Fruit fly (Drosophila melanogaster) whole organism, embryonic: ENCODE measurements around the gene CG43318.

ENCODE experiments used
- Adf1 ChIP-seq: fragments of 200-800 bp; sonication (Bioruptor generic); IDR thresholded peaks from 2 replicates; pipeline ENCODE4 v1.3.6; 2022; ENCODE audit warnings: missing biosample characterization, missing genetic modification characterization
- CG10274 ChIP-seq: fragments of 200-800 bp; sonication (Bioruptor generic); optimal IDR thresholded peaks from 3 replicates; lab custom pipeline; 2017; ENCODE audit warnings: missing biosample characterization, mild to moderate bottlenecking, missing genetic modification characterization
- CG10366 ChIP-seq: fragments of 200-800 bp; sonication (Bioruptor generic); IDR thresholded peaks from 2 replicates; pipeline ENCODE4 v1.3.6; 2022; ENCODE audit warnings: missing biosample characterization, missing genetic modification characterization
- CG12942 ChIP-seq: fragments of 200-800 bp; sonication (Bioruptor generic); optimal IDR thresholded peaks from 3 replicates; lab custom pipeline; 2016; ENCODE audit warnings: missing biosample characterization, missing genetic modification characterization
- CG13894 ChIP-seq: fragments of 200-800 bp; sonication (Bioruptor generic); optimal IDR thresholded peaks from 3 replicates; lab custom pipeline; 2018; ENCODE audit warnings: missing biosample characterization, mild to moderate bottlenecking, missing genetic modification characterization, moderate library complexity
- CG14050 ChIP-seq: fragments of 200-800 bp; sonication (Bioruptor generic); IDR thresholded peaks from 3 replicates; pipeline ENCODE4 v1.3.6; 2022; ENCODE audit warnings: missing biosample characterization, missing genetic modification characterization
- CG1529 ChIP-seq: fragments of 200-800 bp; sonication (Bioruptor generic); optimal IDR thresholded peaks from 3 replicates; lab custom pipeline; 2018; ENCODE audit warnings: missing biosample characterization, missing genetic modification characterization
- CG16813 ChIP-seq: fragments of 200-800 bp; sonication (Bioruptor generic); IDR thresholded peaks from 3 replicates; pipeline ENCODE4 v1.3.6; 2022; ENCODE audit warnings: missing biosample characterization, missing genetic modification characterization; ENCODE audit not compliant: partially characterized antibody
- CG17186 ChIP-seq: fragments of 200-800 bp; sonication (Bioruptor generic); optimal IDR thresholded peaks from 3 replicates; lab custom pipeline; 2017; ENCODE audit warnings: missing biosample characterization, missing genetic modification reagents, missing genetic modification characterization
- CG1832 ChIP-seq: fragments of 200-800 bp; sonication (Bioruptor generic); optimal IDR thresholded peaks from 2 replicates; lab custom pipeline; 2017; ENCODE audit warnings: missing biosample characterization, mild to moderate bottlenecking, missing genetic modification characterization, inconsistent platforms
- CG18476 ChIP-seq: fragments of 200-800 bp; sonication (Bioruptor generic); optimal IDR thresholded peaks from 2 replicates; lab custom pipeline; 2016; ENCODE audit warnings: missing biosample characterization, mild to moderate bottlenecking, missing genetic modification characterization
- CG18599 ChIP-seq: fragments of 200-800 bp; sonication (Bioruptor generic); optimal IDR thresholded peaks from 3 replicates; lab custom pipeline; 2017; ENCODE audit warnings: missing biosample characterization, missing genetic modification characterization, mild to moderate bottlenecking, moderate library complexity, missing genetic modification reagents
- CG31224 ChIP-seq: fragments of 200-800 bp; sonication (Bioruptor generic); IDR thresholded peaks from 2 replicates; pipeline ENCODE4 v1.3.6; 2022; ENCODE audit warnings: missing biosample characterization, missing genetic modification characterization
- CG3726 ChIP-seq: fragments of 200-800 bp; sonication (Bioruptor generic); IDR thresholded peaks from 3 replicates; pipeline ENCODE4, ENCODE4 v1.3.6; 2022; ENCODE audit warnings: missing biosample characterization, missing genetic modification characterization
- CG42726 ChIP-seq: fragments of 200-800 bp; sonication (Bioruptor generic); IDR thresholded peaks from 2 replicates; pipeline ENCODE4 v1.3.6; 2022; ENCODE audit warnings: missing biosample characterization, missing genetic modification characterization; ENCODE audit not compliant: partially characterized antibody
- CG4360 ChIP-seq: fragments of 200-800 bp; sonication (Bioruptor generic); IDR thresholded peaks from 2 replicates; pipeline ENCODE4 v1.3.6; 2022; ENCODE audit warnings: missing biosample characterization, missing genetic modification characterization
- CrebB ChIP-seq: fragments of 200-800 bp; sonication (Bioruptor generic); optimal IDR thresholded peaks from 3 replicates; lab custom pipeline; 2018; ENCODE audit warnings: missing biosample characterization, mild to moderate bottlenecking, missing genetic modification characterization
- D ChIP-seq, 2 experiments: fragments of 200-800 bp in 1 of 2; fragments of >200 bp in 1 of 2; sonication (Bioruptor generic) in 1 of 2; optimal IDR thresholded peaks; 2 replicates in 1 of 2; 3 replicates in 1 of 2; lab custom pipeline; 2017; ENCODE audit warnings: mild to moderate bottlenecking in 1 of 2, missing biosample characterization in 1 of 2, missing genetic modification characterization in 1 of 2, missing genetic modification reagents in 1 of 2
- Doc3 ChIP-seq: fragments of 200-800 bp; sonication (Bioruptor generic); IDR thresholded peaks from 3 replicates; pipeline ENCODE4 v1.3.6; 2022; ENCODE audit warnings: missing biosample characterization, missing genetic modification characterization; ENCODE audit not compliant: partially characterized antibody
- Elba2 ChIP-seq: fragments of 200-800 bp; sonication (Bioruptor generic); optimal IDR thresholded peaks from 3 replicates; lab custom pipeline; 2016; ENCODE audit warnings: missing biosample characterization, missing genetic modification characterization
- Ets65A ChIP-seq: fragments of 200-800 bp; sonication (Bioruptor generic); peaks from one replicate; lab custom pipeline; 2016; ENCODE audit warnings: missing biosample characterization, missing genetic modification characterization
- Myb ChIP-seq: fragments of 200-800 bp; sonication (Bioruptor generic); optimal IDR thresholded peaks from 2 replicates; lab custom pipeline; 2016; ENCODE audit warnings: missing biosample characterization, missing genetic modification characterization
- NC2α ChIP-seq: fragments of 200-800 bp; sonication (Bioruptor generic); optimal IDR thresholded peaks from 2 replicates; lab custom pipeline; 2016; ENCODE audit warnings: missing biosample characterization, missing genetic modification characterization
- Neu2 ChIP-seq: fragments of 200-800 bp; sonication (Bioruptor generic); optimal IDR thresholded peaks from 3 replicates; lab custom pipeline; 2016; ENCODE audit warnings: missing biosample characterization, missing genetic modification characterization, borderline replicate concordance
- PHDP ChIP-seq: fragments of 200-800 bp; sonication (Bioruptor generic); optimal IDR thresholded peaks from 3 replicates; lab custom pipeline; 2018; ENCODE audit warnings: missing biosample characterization, mild to moderate bottlenecking, missing genetic modification characterization, moderate library complexity
- crc ChIP-seq: fragments of 200-800 bp; sonication (Bioruptor generic); optimal IDR thresholded peaks from 2 replicates; lab custom pipeline; 2016; ENCODE audit warnings: missing biosample characterization, missing genetic modification characterization
- fd3F ChIP-seq: fragments of 200-800 bp; sonication (Bioruptor generic); optimal IDR thresholded peaks from 2 replicates; lab custom pipeline; 2018; ENCODE audit warnings: missing biosample characterization, mild to moderate bottlenecking, missing genetic modification characterization, moderate library complexity
- fd96Cb ChIP-seq: fragments of 200-800 bp; sonication (Bioruptor generic); optimal IDR thresholded peaks from 2 replicates; lab custom pipeline; 2018; ENCODE audit warnings: missing biosample characterization, mild to moderate bottlenecking, missing genetic modification characterization, moderate library complexity
- gem ChIP-seq: fragments of 200-800 bp; sonication (Bioruptor generic); optimal IDR thresholded peaks from 2 replicates; lab custom pipeline; 2019; ENCODE audit warnings: missing biosample characterization, mild to moderate bottlenecking, missing genetic modification characterization, moderate library complexity
- grau ChIP-seq: fragments of 200-800 bp; optimal IDR thresholded peaks from 3 replicates; lab custom pipeline; 2019; ENCODE audit warnings: missing biosample characterization, mild to moderate bottlenecking, missing genetic modification characterization, moderate library complexity
- hb ChIP-seq: fragments of 200-800 bp; sonication (Bioruptor generic); IDR thresholded peaks from 3 replicates; pipeline ENCODE4 v1.3.6; 2022; ENCODE audit warnings: missing biosample characterization, missing genetic modification characterization; ENCODE audit not compliant: partially characterized antibody
- kay ChIP-seq: fragments of 200-800 bp; sonication (Bioruptor generic); optimal IDR thresholded peaks from 2 replicates; lab custom pipeline; 2016; ENCODE audit warnings: missing biosample characterization, missing genetic modification characterization
- knrl ChIP-seq: fragments of 200-800 bp; sonication (Bioruptor generic); IDR thresholded peaks from 3 replicates; pipeline ENCODE4 v1.3.6; 2022; ENCODE audit warnings: missing biosample characterization, missing genetic modification characterization; ENCODE audit not compliant: partially characterized antibody
- lab ChIP-seq: fragments of 200-800 bp; sonication (Bioruptor generic); optimal IDR thresholded peaks from 3 replicates; lab custom pipeline; 2017; ENCODE audit warnings: missing biosample characterization, missing genetic modification characterization, mild to moderate bottlenecking, moderate library complexity, missing genetic modification reagents
- lilli ChIP-seq: fragments of 200-800 bp; sonication (Bioruptor generic); optimal IDR thresholded peaks from 3 replicates; lab custom pipeline; 2016; ENCODE audit warnings: missing biosample characterization, missing genetic modification characterization
- luna ChIP-seq: fragments of 200-800 bp; sonication (Bioruptor generic); optimal IDR thresholded peaks from 2 replicates; lab custom pipeline; 2016; ENCODE audit warnings: missing biosample characterization, missing genetic modification characterization
- mirr ChIP-seq: fragments of 200-800 bp; sonication (Bioruptor generic); optimal IDR thresholded peaks from 3 replicates; lab custom pipeline; 2018; ENCODE audit warnings: missing biosample characterization, mild to moderate bottlenecking, missing genetic modification characterization
- mld ChIP-seq: fragments of 200-800 bp; sonication (Bioruptor generic); IDR thresholded peaks from 3 replicates; pipeline ENCODE4 v1.3.6; 2022; ENCODE audit warnings: missing biosample characterization, missing genetic modification characterization; ENCODE audit not compliant: partially characterized antibody
- nom ChIP-seq: fragments of 200-800 bp; sonication (Bioruptor generic); optimal IDR thresholded peaks from 2 replicates; lab custom pipeline; 2017; ENCODE audit warnings: missing biosample characterization, missing genetic modification characterization, mild to moderate bottlenecking, moderate library complexity, missing genetic modification reagents
- phol ChIP-seq: fragments of 200-800 bp; sonication (Bioruptor generic); optimal IDR thresholded peaks from 3 replicates; lab custom pipeline; 2018; ENCODE audit warnings: missing biosample characterization, mild to moderate bottlenecking, missing genetic modification characterization, moderate library complexity
- prd ChIP-seq, 3 experiments: fragments of >200 bp in 2 of 3; fragments of 200-800 bp in 1 of 3; sonication (Bioruptor generic) in 1 of 3; optimal IDR thresholded peaks in 2 of 3; IDR thresholded peaks in 1 of 3; 2 replicates in 2 of 3; 3 replicates in 1 of 3; pipeline versions ENCODE4 v1.3.6 to Lab custom; 2017 to 2022; ENCODE audit warnings: missing biosample characterization in 1 of 3, missing genetic modification characterization in 1 of 3
- ranshi ChIP-seq: fragments of 200-800 bp; sonication (Bioruptor generic); IDR thresholded peaks from 2 replicates; pipeline ENCODE4 v1.3.6; 2022; ENCODE audit warnings: missing biosample characterization, missing genetic modification characterization
- sna ChIP-seq: fragments of 200-800 bp; sonication (Bioruptor generic); IDR thresholded peaks from 2 replicates; pipeline ENCODE4 v1.3.6; 2022; ENCODE audit warnings: missing biosample characterization, missing genetic modification characterization; ENCODE audit not compliant: partially characterized antibody
- so ChIP-seq: fragments of 200-800 bp; sonication (Bioruptor generic); IDR thresholded peaks from 3 replicates; pipeline ENCODE4 v1.3.6; 2022; ENCODE audit warnings: missing biosample characterization, missing genetic modification characterization
- sqz ChIP-seq: fragments of 200-800 bp; sonication (Bioruptor generic); optimal IDR thresholded peaks from 3 replicates; lab custom pipeline; 2018; ENCODE audit warnings: missing biosample characterization, mild to moderate bottlenecking, missing genetic modification characterization
- toy ChIP-seq: fragments of 200-800 bp; sonication (Bioruptor generic); IDR thresholded peaks from 2 replicates; pipeline ENCODE4 v1.3.6; 2022; ENCODE audit warnings: missing biosample characterization, missing genetic modification characterization
- tup ChIP-seq: fragments of 200-800 bp; sonication (Bioruptor generic); optimal IDR thresholded peaks from 2 replicates; lab custom pipeline; 2016; ENCODE audit warnings: missing biosample characterization, mild to moderate bottlenecking, missing genetic modification characterization, moderate library complexity
- yki ChIP-seq: fragments of >200 bp; optimal IDR thresholded peaks from 3 replicates; lab custom pipeline; 2018
- zfh1 ChIP-seq: fragments of 200-800 bp; sonication (Bioruptor generic); IDR thresholded peaks from 3 replicates; pipeline ENCODE4 v1.3.6; 2022; ENCODE audit warnings: missing biosample characterization, missing genetic modification characterization

CG43318 gene

DNA sequence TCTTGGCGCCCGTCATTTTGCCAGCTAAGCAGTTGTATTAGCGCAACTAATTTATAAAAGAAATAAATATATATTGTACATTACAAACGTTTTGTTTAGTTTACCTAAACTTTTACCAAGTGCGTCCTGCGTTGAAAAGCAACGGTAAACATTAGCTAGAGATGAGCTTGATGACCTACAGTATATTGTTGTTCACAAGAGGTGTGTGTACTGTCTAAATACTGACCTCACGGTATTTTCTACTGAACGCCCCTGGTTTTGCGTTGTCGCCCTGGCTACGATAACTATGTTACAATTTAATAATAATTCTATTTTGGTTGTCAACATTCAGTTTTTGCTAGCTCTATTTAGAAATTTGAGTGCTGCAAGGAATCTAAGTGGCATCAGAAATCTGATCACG, 40.8 kb downstream of the CG43318 start, which contains the start of gene Acyp2 (continued):
- TF ChIP-seq yki (lab: Kevin White, UChicago) (no peak), knrl (GFP tag; lab: Robert Waterston, UW) (peak; percentile 62), luna (GFP tag; lab: Kevin White, UChicago) (no peak), sna (GFP tag; lab: Robert Waterston, UW) (no peak), CG42726 (peak; percentile 42; the same call in 1 of the 2 replicates), D (optimal IDR thresholded peaks at IDR 0.05; lab: Kevin White, UChicago) (no peak), D (GFP tag; optimal IDR thresholded peaks at IDR 0.05; lab: Kevin White, UChicago) (no peak), Neu2 (no peak), CG10274 (no peak), CrebB (no peak), grau (tag; lab: Kevin White, UChicago) (peak; percentile 31), CG18476 (GFP tag; lab: Kevin White, UChicago) (no peak), toy (GFP tag; lab: Robert Waterston, UW) (no peak), CG10366 (GFP tag; lab: Robert Waterston, UW) (no peak), CG13894 (tag; lab: Kevin White, UChicago) (no peak), fd3F (GFP tag; lab: Kevin White, UChicago) (no peak), CG1529 (GFP tag; lab: Kevin White, UChicago) (no peak), CG12942 (GFP tag; lab: Kevin White, UChicago) (peak; percentile 28), Doc3 (GFP tag; lab: Robert Waterston, UW) (peak; percentile 56; the same call in 2 of the 3 replicates), ranshi (no peak), PHDP (tag; lab: Kevin White, UChicago) (no peak), mld (GFP tag; lab: Robert Waterston, UW) (no peak), Elba2 (peak; percentile 8), Ets65A (GFP tag; lab: Kevin White, UChicago) (peak; percentile 95), zfh1 (0 out of 3 replicates have a peak, but pooled peaks have one; percentile 21), tup (GFP tag; lab: Kevin White, UChicago) (peak; percentile 32), CG18599 (GFP tag; lab: Kevin White, UChicago) (no peak), CG31224 (GFP tag; lab: Robert Waterston, UW) (no peak), gem (tag; lab: Kevin White, UChicago) (peak; percentile 15), NC2α (no peak), prd (optimal IDR thresholded peaks at IDR 0.05; lab: Kevin White, UChicago) (no peak), prd (GFP tag; IDR thresholded peaks at IDR 0.05; lab: Robert Waterston, UW) (peak; percentile 43; the same call in 1 of the 3 replicates), lilli (GFP tag; lab: Kevin White, UChicago) (peak; percentile 54), mirr (GFP tag; lab: Kevin White, UChicago) (no peak), CG4360 (GFP tag; lab: Robert Waterston, UW) (no peak), nom (GFP tag; lab: Kevin White, UChicago) (no peak), phol (tag; lab: Kevin White, UChicago) (peak; percentile 40), lab (GFP tag; lab: Kevin White, UChicago) (peak; percentile 10), kay (GFP tag; lab: Kevin White, UChicago) (peak; percentile 12), fd96Cb (no peak), CG3726 (GFP tag; lab: Robert Waterston, UW) (no peak), so (GFP tag; lab: Robert Waterston, UW) (no peak), crc (GFP tag; lab: Kevin White, UChicago) (peak; percentile 19), CG1832 (GFP tag; lab: Kevin White, UChicago) (no peak), Myb (GFP tag; lab: Kevin White, UChicago) (peak; percentile 96), CG16813 (GFP tag; lab: Robert Waterston, UW) (peak; percentile 53; the same call in 2 of the 3 replicates), Adf1 (GFP tag; lab: Robert Waterston, UW) (no peak), hb (GFP tag; lab: Robert Waterston, UW) (no peak), sqz (GFP tag; lab: Kevin White, UChicago) (no peak), CG14050 (GFP tag; lab: Robert Waterston, UW) (no peak), CG17186 (peak; percentile 44)
